Worm (Caenorhabditis elegans) whole organism, L1 larva: ENCODE results near the gene ZK250.2.

ENCODE experiments used
- ets-5 ChIP-seq: fragments of 200-800 bp; sonication (Bioruptor generic); IDR thresholded peaks from 2 replicates; pipeline ENCODE4 v1.3.6; 2022; ENCODE audit warnings: missing genetic modification characterization, missing compliant biosample characterization
- lir-3 ChIP-seq: sonication (generic microtip); optimal IDR thresholded peaks from 2 replicates; lab custom pipeline; 2016; ENCODE audit warnings: mild to moderate bottlenecking, missing genetic modification characterization, moderate library complexity, missing compliant biosample characterization; ENCODE audit not compliant: poor library complexity
- mdl-1 ChIP-seq, 2 experiments: fragments of 150-350 bp; optimal IDR thresholded peaks; 2 replicates each; lab custom pipeline; 2014 to 2017; ENCODE audit warnings: missing biosample characterization in 2 of 2, missing genetic modification characterization in 2 of 2, inconsistent platforms in 1 of 2
- mep-1 ChIP-seq: fragments of 150-350 bp; optimal IDR thresholded peaks from 2 replicates; lab custom pipeline; 2014; ENCODE audit warnings: missing biosample characterization, missing genetic modification characterization
- pqm-1 ChIP-seq: sonication (generic microtip); optimal IDR thresholded peaks from 3 replicates; lab custom pipeline; 2017; ENCODE audit warnings: missing biosample characterization, missing genetic modification characterization
- sup-37 ChIP-seq: fragments of 200-800 bp; sonication (Bioruptor generic); optimal IDR thresholded peaks from 2 replicates; lab custom pipeline; 2018; ENCODE audit warnings: mild to moderate bottlenecking, missing genetic modification characterization, missing compliant biosample characterization
- tlp-1 ChIP-seq: fragments of 150-350 bp; optimal IDR thresholded peaks from 2 replicates; lab custom pipeline; 2014; ENCODE audit warnings: missing biosample characterization, missing genetic modification characterization

DNA sequence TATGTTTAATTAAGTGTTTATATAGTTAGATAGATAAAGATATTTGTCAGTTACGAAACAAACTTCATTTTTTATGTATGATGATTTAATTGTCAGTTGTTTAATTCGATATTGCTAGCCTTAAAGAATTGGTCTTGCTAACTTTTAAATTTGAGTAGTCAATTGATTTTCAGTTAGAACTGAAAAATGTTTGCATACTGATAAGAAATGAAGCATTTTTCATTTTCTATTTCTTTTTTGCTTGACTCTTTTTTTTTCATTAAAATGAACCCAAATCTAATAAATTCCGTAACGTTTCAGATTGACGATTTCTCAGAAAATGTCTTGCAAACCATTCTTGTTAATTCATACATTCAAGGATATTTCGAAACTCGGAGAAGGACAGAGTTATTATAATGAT is 47.7 kb downstream of the ZK250.2 start, which contains the start of gene math-20:
- no peak for TF ChIP-seq tlp-1 (tag; lab: Kevin White, UChicago)
- no peak for TF ChIP-seq lir-3 (tag; lab: Kevin White, UChicago)
- no peak for TF ChIP-seq mep-1 (tag; lab: Kevin White, UChicago)
- no peak for TF ChIP-seq sup-37 (GFP tag; lab: Kevin White, UChicago)
- no peak for TF ChIP-seq mdl-1 (tag; optimal IDR thresholded peaks at IDR 0.05; lab: Kevin White, UChicago)
- TF ChIP-seq ets-5 (GFP tag; lab: Robert Waterston, UW), result no peak
- TF ChIP-seq pqm-1 (tag; lab: Kevin White, UChicago), result no peak
